Worm (Caenorhabditis elegans): ENCODE measurements around the gene nmt-1.

- TF ChIP-seq pes-1 (GFP tag; IDR thresholded peaks at IDR 0.05), result no peak
- TF ChIP-seq ama-1 (optimal IDR thresholded peaks at IDR 0.05), result no peak
- TF ChIP-seq ets-7 (tag; optimal IDR thresholded peaks at IDR 0.05), result no peak
- TF ChIP-seq F13C5.2 (tag; optimal IDR thresholded peaks at IDR 0.05), result no peak
- no peak for TF ChIP-seq scrt-1 (GFP tag; IDR thresholded peaks at IDR 0.05)
- no peak for TF ChIP-seq hnd-1 (tag; optimal IDR thresholded peaks at IDR 0.05)
These were observed 13.4 kb downstream of the nmt-1 start, which contains the start of gene C05D10.4 for ce11 chrIII:6102762-6103161.
